Fruit fly (Drosophila melanogaster): ENCODE measurements around the gene bgm.

Gene bgm

dm6 chr2L:14022130-14022735, 9.4 kb downstream of the bgm start (continued):
- TF ChIP-seq vfl (GFP tag; optimal IDR thresholded peaks at IDR 0.05), result no peak
- peak; percentile 79 for TF ChIP-seq CG6254 (GFP tag; optimal IDR thresholded peaks at IDR 0.05)
- no peak for TF ChIP-seq usp (GFP tag; optimal IDR thresholded peaks at IDR 0.05)
- peak; percentile 72 for TF ChIP-seq CG7271 (tag; optimal IDR thresholded peaks at IDR 0.05)
- TF ChIP-seq CG10431 (GFP tag; optimal IDR thresholded peaks at IDR 0.05), result peak; percentile 75
- TF ChIP-seq CG14050 (GFP tag; IDR thresholded peaks at IDR 0.05), result peak; percentile 88
- peak; percentile 14 for TF ChIP-seq Hmx (GFP tag; optimal IDR thresholded peaks at IDR 0.05)
- peak; percentile 97 for TF ChIP-seq unpg (GFP tag; optimal IDR thresholded peaks at IDR 0.05)
- no peak for TF ChIP-seq unc-4 (GFP tag; IDR thresholded peaks at IDR 0.05; ENCODE audit: partially characterized antibody)
- TF ChIP-seq Hr39 (optimal IDR thresholded peaks at IDR 0.05), result no peak
- peak; percentile 57 for TF ChIP-seq CG18476 (GFP tag; optimal IDR thresholded peaks at IDR 0.05)
- TF ChIP-seq HLH3B (GFP tag; IDR thresholded peaks at IDR 0.05), result peak; percentile 91
- peak; percentile 78 for TF ChIP-seq CG12155 (GFP tag; optimal IDR thresholded peaks at IDR 0.05)
- no peak for TF ChIP-seq lbe (GFP tag; optimal IDR thresholded peaks at IDR 0.05)
- peak; percentile 91 for TF ChIP-seq CG6683 (GFP tag; optimal IDR thresholded peaks at IDR 0.05)
- no peak for TF ChIP-seq pita (GFP tag; optimal IDR thresholded peaks at IDR 0.05)
- TF ChIP-seq wor (GFP tag; IDR thresholded peaks at IDR 0.05), result peak; percentile 88
- peak; percentile 94 for TF ChIP-seq CG3847 (GFP tag; IDR thresholded peaks at IDR 0.05)
- TF ChIP-seq sens (GFP tag), result peak; percentile 88
- peak; percentile 91 for TF ChIP-seq HHEX (GFP tag; optimal IDR thresholded peaks at IDR 0.05)
- TF ChIP-seq tgo (GFP tag; IDR thresholded peaks at IDR 0.05), result peak; percentile 93
- peak; percentile 53; the same call in 1 of the 2 replicates for TF ChIP-seq sens-2 (GFP tag; IDR thresholded peaks at IDR 0.05)
- peak; percentile 65 to 96 for TF ChIP-seq bsh (GFP tag; optimal IDR thresholded peaks at IDR 0.05)
- TF ChIP-seq CG1529 (GFP tag; optimal IDR thresholded peaks at IDR 0.05), result peak; percentile 86
- peak; percentile 56 for TF ChIP-seq CG7745 (tag; optimal IDR thresholded peaks at IDR 0.05)
- peak; percentile 63 for TF ChIP-seq CG13624 (GFP tag; optimal IDR thresholded peaks at IDR 0.05)
- TF ChIP-seq az2 (GFP tag; optimal IDR thresholded peaks at IDR 0.05), result peak; percentile 81
- TF ChIP-seq ind (GFP tag; optimal IDR thresholded peaks at IDR 0.05), result peak; percentile 84
- TF ChIP-seq Xbp1 (GFP tag; optimal IDR thresholded peaks at IDR 0.05), result peak; percentile 78
- peak; percentile 98 for TF ChIP-seq PHDP (tag; optimal IDR thresholded peaks at IDR 0.05)
- TF ChIP-seq Hmr (GFP tag; optimal IDR thresholded peaks at IDR 0.05), result peak; percentile 95
- TF ChIP-seq CG15514 (GFP tag; optimal IDR thresholded peaks at IDR 0.05), result peak; percentile 86
- peak; percentile 46 for TF ChIP-seq Doc2 (GFP tag; IDR thresholded peaks at IDR 0.05)
- TF ChIP-seq CG17568 (GFP tag; optimal IDR thresholded peaks at IDR 0.05), result peak; percentile 71
- peak; percentile 80 for TF ChIP-seq CG16815 (GFP tag; optimal IDR thresholded peaks at IDR 0.05)
- peak; percentile 86 for TF ChIP-seq CG8359 (GFP tag; optimal IDR thresholded peaks at IDR 0.05; ENCODE audit: borderline replicate concordance)
- no peak for TF ChIP-seq pb (GFP tag; optimal IDR thresholded peaks at IDR 0.05)
- peak; percentile 60 for TF ChIP-seq CG7987 (GFP tag; optimal IDR thresholded peaks at IDR 0.05)
- no peak for TF ChIP-seq pfk (GFP tag; optimal IDR thresholded peaks at IDR 0.05)
- peak; percentile 91 for TF ChIP-seq rib (GFP tag; IDR thresholded peaks at IDR 0.05)
- no peak; the same call in 1 of the 2 replicates for TF ChIP-seq CG8765 (GFP tag; IDR thresholded peaks at IDR 0.05)
- peak; percentile 59; the same call in 1 of the 2 replicates for TF ChIP-seq Rx (GFP tag; IDR thresholded peaks at IDR 0.05)
- TF ChIP-seq CG7372 (GFP tag; IDR thresholded peaks at IDR 0.05), result peak; percentile 90
- no peak for TF ChIP-seq zen2 (GFP tag; IDR thresholded peaks at IDR 0.05; ENCODE audit: partially characterized antibody)
- no peak for TF ChIP-seq br (optimal IDR thresholded peaks at IDR 0.05)
- TF ChIP-seq CG6272 (GFP tag; IDR thresholded peaks at IDR 0.05), result peak; percentile 83

Data from whole organism, embryonic.